Worm (Caenorhabditis elegans): ENCODE measurements around the gene str-138.

- TF ChIP-seq him-1 (tag; optimal IDR thresholded peaks at IDR 0.05) (no peak), W03F9.2 (tag; optimal IDR thresholded peaks at IDR 0.05) (no peak)
These were observed 23.6 kb upstream of the str-138 start, which contains the start of gene algn-12 for ce11 chrV:8034811-8035210.
